Fruit fly (Drosophila melanogaster) whole organism, wandering third instar larva: ENCODE results near the gene shv.

Experiments
- Abd-B ChIP-seq: fragments of >200 bp; optimal IDR thresholded peaks from 2 replicates; lab custom pipeline; 2017; ENCODE audit warnings: missing biosample characterization, missing genetic modification characterization
- CG9705 ChIP-seq: fragments of 200-800 bp; sonication (Bioruptor generic); optimal IDR thresholded peaks from 2 replicates; lab custom pipeline; 2018; ENCODE audit warnings: missing biosample characterization, mild to moderate bottlenecking, missing genetic modification characterization
- CrebA ChIP-seq: fragments of 200-800 bp; sonication (Bioruptor generic); optimal IDR thresholded peaks from 2 replicates; lab custom pipeline; 2016; ENCODE audit warnings: missing biosample characterization, mild to moderate bottlenecking, missing genetic modification characterization, borderline replicate concordance
- Dfd ChIP-seq: fragments of >200 bp; optimal IDR thresholded peaks from 2 replicates; lab custom pipeline; 2017; ENCODE audit warnings: missing biosample characterization, missing genetic modification characterization
- Dif ChIP-seq: fragments of 200-275, 200-300 bp; sonication (Bioruptor generic); optimal IDR thresholded peaks from 2 replicates; lab custom pipeline; 2018; ENCODE audit warnings: missing biosample characterization, missing genetic modification characterization; ENCODE audit not compliant: partially characterized antibody
- HLH106 ChIP-seq: fragments of 200-800 bp; optimal IDR thresholded peaks from 3 replicates; lab custom pipeline; 2019; ENCODE audit warnings: missing biosample characterization, mild to moderate bottlenecking, missing genetic modification characterization, moderate library complexity
- Hnf4 ChIP-seq: fragments of 200-800 bp; sonication (Bioruptor generic); optimal IDR thresholded peaks from 2 replicates; lab custom pipeline; 2016; ENCODE audit warnings: missing biosample characterization, mild to moderate bottlenecking, missing genetic modification characterization
- Hr78 ChIP-seq: fragments of >200 bp; optimal IDR thresholded peaks from 2 replicates; lab custom pipeline; 2017; ENCODE audit warnings: missing biosample characterization, missing genetic modification characterization
- Hr83 ChIP-seq: fragments of 200-300 bp; sonication (Bioruptor generic); optimal IDR thresholded peaks from 2 replicates; lab custom pipeline; 2016; ENCODE audit warnings: missing biosample characterization, mild to moderate bottlenecking, missing genetic modification characterization, moderate library complexity; ENCODE audit not compliant: poor library complexity, severe bottlenecking
- Mio ChIP-seq: sonication (Bioruptor generic); optimal IDR thresholded peaks from 2 replicates; lab custom pipeline; 2016; ENCODE audit warnings: missing biosample characterization, missing genetic modification characterization
- Myc ChIP-seq: fragments of >200 bp; optimal IDR thresholded peaks from 2 replicates; lab custom pipeline; 2017
- N ChIP-seq: fragments of >200 bp; optimal IDR thresholded peaks from 2 replicates; lab custom pipeline; 2018; ENCODE audit warnings: missing biosample characterization, missing external identifiers, missing genetic modification characterization
- OdsH ChIP-seq: fragments of 200-800 bp; sonication (Bioruptor generic); optimal IDR thresholded peaks from 2 replicates; lab custom pipeline; 2016; ENCODE audit warnings: missing biosample characterization, mild to moderate bottlenecking, missing genetic modification characterization
- Rel ChIP-seq, 2 experiments: fragments of 200-800 bp; sonication (Bioruptor generic) in 1 of 2; optimal IDR thresholded peaks; 2 replicates in 1 of 2; 3 replicates in 1 of 2; lab custom pipeline; 2016 to 2019; ENCODE audit warnings: mild to moderate bottlenecking in 2 of 2, missing biosample characterization in 2 of 2, missing genetic modification characterization in 2 of 2, moderate library complexity in 1 of 2
- Sp1 ChIP-seq: fragments of 200-800 bp; sonication (Bioruptor generic); optimal IDR thresholded peaks from 3 replicates; lab custom pipeline; 2019; ENCODE audit warnings: missing biosample characterization, mild to moderate bottlenecking, missing genetic modification characterization, moderate library complexity
- Vsx2 ChIP-seq: fragments of 200-300, 225-300 bp; sonication (Bioruptor generic); optimal IDR thresholded peaks from 2 replicates; lab custom pipeline; 2018; ENCODE audit warnings: missing biosample characterization, missing genetic modification characterization; ENCODE audit not compliant: partially characterized antibody
- br ChIP-seq: fragments of 200-800 bp; sonication (Bioruptor generic); optimal IDR thresholded peaks from 2 replicates; lab custom pipeline; 2016; ENCODE audit warnings: missing biosample characterization, missing genetic modification characterization
- brk ChIP-seq: fragments of 200-800 bp; sonication (Bioruptor generic); optimal IDR thresholded peaks from 2 replicates; lab custom pipeline; 2016; ENCODE audit warnings: missing biosample characterization, mild to moderate bottlenecking, missing genetic modification characterization
- dl ChIP-seq, 2 experiments: fragments of 175-275, 200-275 bp in 1 of 2; fragments of 200-275 bp in 1 of 2; sonication (Bioruptor generic); optimal IDR thresholded peaks; lab custom pipeline; 2018; ENCODE audit warnings: mild to moderate bottlenecking in 2 of 2, missing biosample characterization in 2 of 2, missing genetic modification characterization in 2 of 2, moderate library complexity in 2 of 2; ENCODE audit not compliant: partially characterized antibody in 2 of 2, insufficient read depth in 1 of 2
- dmrt93B ChIP-seq: fragments of 200-800 bp; sonication (Bioruptor generic); optimal IDR thresholded peaks from 2 replicates; lab custom pipeline; 2018; ENCODE audit warnings: missing biosample characterization, mild to moderate bottlenecking, missing genetic modification characterization
- dsf ChIP-seq: sonication (Bioruptor generic); optimal IDR thresholded peaks from 2 replicates; lab custom pipeline; 2016; ENCODE audit warnings: missing biosample characterization, missing genetic modification characterization, borderline replicate concordance
- ey ChIP-seq: fragments of 200-800 bp; sonication (Bioruptor generic); optimal IDR thresholded peaks from 2 replicates; lab custom pipeline; 2016; ENCODE audit warnings: missing biosample characterization, missing genetic modification characterization
- foxo ChIP-seq, 2 experiments: fragments of 200-800 bp; sonication (Bioruptor generic); optimal IDR thresholded peaks; 2 replicates in 1 of 2; 3 replicates in 1 of 2; lab custom pipeline; 2016 to 2017; ENCODE audit warnings: missing biosample characterization in 2 of 2, missing genetic modification characterization in 2 of 2
- fru ChIP-seq: fragments of 200-800 bp; sonication (Bioruptor generic); optimal IDR thresholded peaks from 3 replicates; lab custom pipeline; 2016; ENCODE audit warnings: missing biosample characterization, mild to moderate bottlenecking, missing genetic modification characterization
- h ChIP-seq: fragments of 200-800 bp; sonication (Bioruptor generic); optimal IDR thresholded peaks from 3 replicates; lab custom pipeline; 2016; ENCODE audit warnings: missing biosample characterization, mild to moderate bottlenecking, missing genetic modification characterization
- psq ChIP-seq: fragments of 200-800 bp; sonication (Bioruptor generic); optimal IDR thresholded peaks from 3 replicates; lab custom pipeline; 2017; ENCODE audit warnings: missing biosample characterization, mild to moderate bottlenecking, missing genetic modification characterization, moderate library complexity
- rgr ChIP-seq: fragments of 200-800 bp; sonication (Bioruptor generic); optimal IDR thresholded peaks from 3 replicates; lab custom pipeline; 2016; ENCODE audit warnings: missing biosample characterization, mild to moderate bottlenecking, missing genetic modification characterization
- sage ChIP-seq: fragments of 200-800 bp; sonication (Bioruptor generic); optimal IDR thresholded peaks from 2 replicates; lab custom pipeline; 2016; ENCODE audit warnings: missing biosample characterization, mild to moderate bottlenecking, missing genetic modification characterization
- sv ChIP-seq: fragments of 200-800 bp; sonication (Bioruptor generic); optimal IDR thresholded peaks from 3 replicates; lab custom pipeline; 2016; ENCODE audit warnings: missing biosample characterization, missing genetic modification characterization
- tai ChIP-seq: sonication (Bioruptor generic); optimal IDR thresholded peaks from 2 replicates; lab custom pipeline; 2016; ENCODE audit warnings: missing biosample characterization, missing genetic modification characterization
- usp ChIP-seq: fragments of >200 bp; optimal IDR thresholded peaks from 2 replicates; lab custom pipeline; 2017; ENCODE audit warnings: missing biosample characterization, missing genetic modification characterization
- woc ChIP-seq: sonication (Bioruptor generic); optimal IDR thresholded peaks from 2 replicates; lab custom pipeline; 2016; ENCODE audit warnings: missing biosample characterization, mild to moderate bottlenecking, missing genetic modification characterization

Gene shv

dm6 chr2L:430820-431628 is 21.9 kb upstream of the shv start, which contains the start of gene ex:
TSS of gene ex (plus strand) at chr2L:431227.
- no peak for TF ChIP-seq sv (GFP tag; lab: Kevin White, UChicago)
- no peak for TF ChIP-seq CG9705 (GFP tag; lab: Kevin White, UChicago)
- TF ChIP-seq Dfd (GFP tag; lab: Kevin White, UChicago), result no peak
- peak; percentile 36 for TF ChIP-seq sage (GFP tag; lab: Kevin White, UChicago)
- TF ChIP-seq HLH106 (tag; lab: Kevin White, UChicago), result no peak
- no peak for TF ChIP-seq h (GFP tag; lab: Kevin White, UChicago)
- TF ChIP-seq Hr83 (GFP tag; lab: Kevin White, UChicago), result peak; percentile 15
- no peak for TF ChIP-seq N (GFP tag; lab: Kevin White, UChicago)
- TF ChIP-seq dmrt93B (GFP tag; lab: Kevin White, UChicago), result no peak
- TF ChIP-seq br (GFP tag; lab: Kevin White, UChicago), result no peak
- TF ChIP-seq Mio (GFP tag; lab: Kevin White, UChicago), result no peak
- no peak for TF ChIP-seq ey (GFP tag; lab: Kevin White, UChicago)
- TF ChIP-seq foxo (GFP tag; optimal IDR thresholded peaks at IDR 0.05; lab: Kevin White, UChicago), result peak in 1 of 2 experiments; percentile 53
- TF ChIP-seq Dif (GFP tag; lab: Kevin White, UChicago), result no peak
- peak; percentile 40 for TF ChIP-seq psq (GFP tag; lab: Kevin White, UChicago)
- peak; percentile 16 for TF ChIP-seq Sp1 (GFP tag; lab: Kevin White, UChicago)
- no peak for TF ChIP-seq Hr78 (GFP tag; lab: Kevin White, UChicago)
- TF ChIP-seq CrebA (GFP tag; lab: Kevin White, UChicago), result peak; percentile 88
- peak; percentile 8 for TF ChIP-seq rgr (GFP tag; lab: Kevin White, UChicago)
- peak; percentile 13 for TF ChIP-seq brk (GFP tag; lab: Kevin White, UChicago)
- no peak for TF ChIP-seq Abd-B (GFP tag; lab: Kevin White, UChicago)
- peak; percentile 12 for TF ChIP-seq OdsH (GFP tag; lab: Kevin White, UChicago)
- TF ChIP-seq Hnf4, result peak; percentile 2
- no peak for TF ChIP-seq Rel (GFP tag; optimal IDR thresholded peaks at IDR 0.05; lab: Kevin White, UChicago)
- peak; percentile 25 for TF ChIP-seq Rel (tag; optimal IDR thresholded peaks at IDR 0.05; lab: Kevin White, UChicago)
- no peak for TF ChIP-seq Myc
- no peak for TF ChIP-seq woc (GFP tag; lab: Kevin White, UChicago)
- TF ChIP-seq, all 38 proteins: peak for 11

DNA sequence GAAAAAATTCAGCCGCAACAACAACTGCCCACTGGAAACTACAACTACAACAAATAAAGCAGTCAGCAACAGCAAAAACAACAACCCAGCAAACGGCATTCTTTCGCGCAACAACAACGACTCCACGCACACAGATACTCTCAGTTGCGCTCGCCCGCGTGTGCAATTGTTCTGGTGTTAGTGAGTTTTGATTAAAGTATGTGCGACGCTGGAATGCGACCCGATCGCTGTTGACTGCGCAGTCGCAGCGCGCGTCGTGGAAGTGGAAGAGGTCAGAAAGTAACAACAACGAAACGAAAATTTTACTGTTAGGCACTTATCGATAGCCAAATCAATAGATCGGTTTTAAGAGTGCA is 21.3 kb upstream of the shv start:
- TF ChIP-seq Rel (GFP tag; optimal IDR thresholded peaks at IDR 0.05; lab: Kevin White, UChicago) (no peak), Rel (tag; optimal IDR thresholded peaks at IDR 0.05; lab: Kevin White, UChicago) (no peak), dl (GFP tag; optimal IDR thresholded peaks at IDR 0.05; lab: Kevin White, UChicago; ENCODE audit: insufficient read depth in 1 of 2, partially characterized antibody in 2 of 2) (peak in 1 of 2 experiments; percentile 19), Dif (GFP tag; lab: Kevin White, UChicago) (peak; percentile 29)

dm6 chr2L:432119-432518 is 20.8 kb upstream of the shv start:
- no peak for TF ChIP-seq CrebA (GFP tag; lab: Kevin White, UChicago)
- TF ChIP-seq Hr83 (GFP tag; lab: Kevin White, UChicago), result no peak
- TF ChIP-seq woc (GFP tag; lab: Kevin White, UChicago), result no peak
- TF ChIP-seq, all 38 proteins: peak for 0

DNA sequence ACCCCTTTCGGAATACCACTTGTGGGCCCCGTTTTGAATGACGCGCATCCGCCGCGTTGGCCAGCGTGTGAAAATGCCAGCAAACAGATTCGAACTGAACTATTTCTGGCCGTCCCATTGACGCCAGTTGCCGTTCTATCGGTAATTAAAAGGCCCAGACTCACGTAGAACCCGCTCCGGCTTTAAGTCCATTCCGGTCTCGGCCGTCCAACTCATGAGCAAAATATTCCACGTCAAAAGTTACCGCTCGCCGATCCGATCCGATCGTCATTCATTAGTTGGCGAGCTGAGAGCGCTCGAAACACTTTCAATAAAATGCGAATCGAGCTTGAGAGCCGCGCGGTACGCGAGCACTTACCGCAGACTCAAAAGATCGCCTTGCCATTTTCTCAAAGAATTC is 18.5 kb upstream of the shv start:
- TF ChIP-seq ey (GFP tag; lab: Kevin White, UChicago), result no peak
- no peak for TF ChIP-seq h (GFP tag; lab: Kevin White, UChicago)
- no peak for TF ChIP-seq Sp1 (GFP tag; lab: Kevin White, UChicago)
- TF ChIP-seq tai (GFP tag; lab: Kevin White, UChicago), result no peak
- TF ChIP-seq dsf (GFP tag; lab: Kevin White, UChicago), result no peak
- no peak for TF ChIP-seq Dif (GFP tag; lab: Kevin White, UChicago)
- TF ChIP-seq usp, result no peak
- no peak for TF ChIP-seq Vsx2 (GFP tag; lab: Kevin White, UChicago)
- no peak for TF ChIP-seq foxo (GFP tag; optimal IDR thresholded peaks at IDR 0.05; lab: Kevin White, UChicago)
- TF ChIP-seq psq (GFP tag; lab: Kevin White, UChicago), result no peak
- no peak for TF ChIP-seq Hnf4
- TF ChIP-seq OdsH (GFP tag; lab: Kevin White, UChicago), result no peak
- no peak for TF ChIP-seq fru (GFP tag; lab: Kevin White, UChicago)
- no peak for TF ChIP-seq sage (GFP tag; lab: Kevin White, UChicago)
- no peak for TF ChIP-seq Abd-B (GFP tag; lab: Kevin White, UChicago)
